Worm (Caenorhabditis elegans) whole organism, late embryonic: ENCODE results near the gene C33F10.4.
A peak's percentile ranks its signal among the peaks of the same experiment; 100 is the strongest.

Experiments
- elt-2 ChIP-seq: sonication (generic microtip); optimal IDR thresholded peaks from 2 replicates; lab custom pipeline; 2016; ENCODE audit warnings: missing genetic modification reagents, missing genetic modification characterization, missing compliant biosample characterization
- odd-2 ChIP-seq: sonication (generic microtip); optimal IDR thresholded peaks from 2 replicates; lab custom pipeline; 2017; ENCODE audit warnings: antibody characterized with exemption, mild to moderate bottlenecking, missing genetic modification characterization, missing compliant biosample characterization
- pag-3 ChIP-seq: sonication (generic microtip); optimal IDR thresholded peaks from 2 replicates; lab custom pipeline; 2016; ENCODE audit warnings: missing compliant biosample characterization, missing genetic modification characterization, borderline replicate concordance
- pax-1 ChIP-seq: fragments of 150-350 bp; optimal IDR thresholded peaks from 2 replicates; lab custom pipeline; 2014; ENCODE audit warnings: missing biosample characterization, missing genetic modification characterization
- unc-55 ChIP-seq: sonication (generic microtip); optimal IDR thresholded peaks from 2 replicates; lab custom pipeline; 2017; ENCODE audit warnings: missing biosample characterization, missing genetic modification reagents, missing genetic modification characterization

DNA sequence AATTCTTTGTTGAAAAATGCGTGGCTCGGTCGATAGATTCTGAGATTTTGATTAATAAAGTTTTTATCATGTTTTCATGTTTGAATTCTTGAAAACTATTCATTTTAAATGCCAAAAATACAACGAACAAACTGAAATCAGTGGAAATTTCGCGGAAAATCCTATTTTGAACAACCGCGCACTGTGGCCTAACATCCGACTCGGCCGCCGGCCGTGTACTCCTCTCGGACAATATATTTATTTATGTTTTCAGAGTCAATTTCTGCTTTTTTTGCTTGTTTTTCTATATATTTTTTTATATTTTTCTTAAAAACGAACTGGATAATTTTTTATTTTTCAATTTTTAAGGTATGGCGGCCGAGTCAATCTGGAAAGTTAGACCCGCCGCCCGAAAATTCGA, 4.3 kb upstream of the C33F10.4 start, which contains the start of gene F26G1.1:
- no peak for TF ChIP-seq pag-3 (tag; lab: Kevin White, UChicago)
- TF ChIP-seq unc-55 (GFP tag; lab: Kevin White, UChicago): no peak
- TF ChIP-seq elt-2 (tag; lab: Kevin White, UChicago): peak; percentile 97
- TF ChIP-seq odd-2 (tag; lab: Kevin White, UChicago): no peak
- no peak for TF ChIP-seq pax-1 (tag; lab: Kevin White, UChicago)
